Worm (Caenorhabditis elegans) whole organism, L4/young adult: ENCODE measurements around the gene Y59E9AL.8.
"Not testable (repeated sequence)": the region's sequence is repeated elsewhere in the genome, so short reads cannot be mapped to it uniquely, and the experiment has no call there.

Source experiments
- W03F9.2 ChIP-seq: fragments of 150-350 bp; optimal IDR thresholded peaks from 2 replicates; lab custom pipeline; 2014; ENCODE audit warnings: missing biosample characterization, missing genetic modification characterization
- him-1 ChIP-seq: sonication (generic microtip); optimal IDR thresholded peaks from 2 replicates; lab custom pipeline; 2016; ENCODE audit warnings: missing genotype, missing genetic modification reagents, missing genetic modification characterization, missing compliant biosample characterization

ce11 chrIV:5260289-5260688 is 36.2 kb upstream of the Y59E9AL.8 start, which contains the start of gene msp-19:
- TF ChIP-seq him-1, W03F9.2 (tag; lab: Kevin White, UChicago): not testable (repeated sequence)
